Worm (Caenorhabditis elegans): ENCODE measurements around the gene sdz-36.

Gene sdz-36

ce11 chrIV:9673206-9673605 lies 17.5 kb upstream of the sdz-36 start:
- TF ChIP-seq T26A5.8 (tag; optimal IDR thresholded peaks at IDR 0.05) (no peak), tbx-9 (tag; optimal IDR thresholded peaks at IDR 0.05; ENCODE audit: borderline replicate concordance) (no peak), mel-28 (tag; optimal IDR thresholded peaks at IDR 0.05; ENCODE audit: borderline replicate concordance) (no peak), ceh-40 (GFP tag; IDR thresholded peaks at IDR 0.05) (no peak), ztf-28 (GFP tag; IDR thresholded peaks at IDR 0.05) (no peak), F55B11.4 (tag; optimal IDR thresholded peaks at IDR 0.05; ENCODE audit: borderline replicate concordance, insufficient read depth) (no peak), Y79H2A.3 (GFP tag; conservative IDR thresholded peaks at IDR 0.05) (no peak), him-1 (tag; optimal IDR thresholded peaks at IDR 0.05) (no peak), F37B4.10 (GFP tag; IDR thresholded peaks at IDR 0.05) (no peak), ztf-22 (GFP tag; optimal IDR thresholded peaks at IDR 0.05) (no peak), ztf-3 (GFP tag; optimal IDR thresholded peaks at IDR 0.05) (no peak), madf-6 (GFP tag; IDR thresholded peaks at IDR 0.05) (no peak), attf-3 (GFP tag; conservative IDR thresholded peaks at IDR 0.05) (no peak), chd-7 (tag; optimal IDR thresholded peaks at IDR 0.05) (no peak), lin-26 (GFP tag; IDR thresholded peaks at IDR 0.05) (no peak), C06A6.2 (GFP tag; conservative IDR thresholded peaks at IDR 0.05) (no peak), gei-17 (GFP tag; optimal IDR thresholded peaks at IDR 0.05) (no peak), snpc-4 (GFP tag; optimal IDR thresholded peaks at IDR 0.05) (no peak), snpc-4 (tag; optimal IDR thresholded peaks at IDR 0.05) (no peak), Y53F4B.3 (GFP tag; IDR thresholded peaks at IDR 0.05) (no peak)

ce11 chrIV:9673683-9674336 lies 16.9 kb upstream of the sdz-36 start:
- TF ChIP-seq ztf-18 (tag; optimal IDR thresholded peaks at IDR 0.05) (no peak), him-1 (tag; optimal IDR thresholded peaks at IDR 0.05) (no peak), atf-7 (tag; optimal IDR thresholded peaks at IDR 0.05) (no peak), nhr-90 (tag; optimal IDR thresholded peaks at IDR 0.05) (no peak), nfyb-1 (GFP tag; IDR thresholded peaks at IDR 0.05) (0 out of 2 replicates have a peak, but pooled peaks have one; percentile 8), nhr-80 (tag; optimal IDR thresholded peaks at IDR 0.05) (peak; percentile 29), ets-4 (GFP tag; optimal IDR thresholded peaks at IDR 0.05) (no peak), tbp1 (GFP tag; optimal IDR thresholded peaks at IDR 0.05) (no peak), let-526 (GFP tag; IDR thresholded peaks at IDR 0.05) (no peak)

ce11 chrIV:9675572-9675971 lies 15.2 kb upstream of the sdz-36 start, which contains the start of gene nhr-34:
Gene nhr-34, minus strand, starts transcription at chrIV:9675672.
- TF ChIP-seq him-1 (tag; optimal IDR thresholded peaks at IDR 0.05) (no peak), nfya-2 (GFP tag; IDR thresholded peaks at IDR 0.05) (no peak), F49E8.2 (tag; optimal IDR thresholded peaks at IDR 0.05; ENCODE audit: insufficient read depth) (no peak), ztf-18 (tag; optimal IDR thresholded peaks at IDR 0.05) (no peak), ztf-25 (GFP tag; IDR thresholded peaks at IDR 0.05) (no peak), bed-2 (GFP tag; IDR thresholded peaks at IDR 0.05) (no peak), die-1 (tag; optimal IDR thresholded peaks at IDR 0.05) (no peak), egrh-3 (GFP tag; IDR thresholded peaks at IDR 0.05) (no peak), egl-44 (GFP tag; IDR thresholded peaks at IDR 0.05) (no peak), chd-7 (tag; optimal IDR thresholded peaks at IDR 0.05) (no peak), pha-4 (tag; optimal IDR thresholded peaks at IDR 0.05) (no peak), Y79H2A.3 (GFP tag; conservative IDR thresholded peaks at IDR 0.05) (no peak), K11D2.4 (GFP tag; IDR thresholded peaks at IDR 0.05) (no peak), ztf-28 (GFP tag; IDR thresholded peaks at IDR 0.05) (no peak)

Measured in whole organism, young adult.